Fruit fly (Drosophila melanogaster) whole organism, prepupa: Measurements from ENCODE around the gene CG32668.

Source experiments
- CG11902 ChIP-seq: fragments of 200-800 bp; sonication (Bioruptor generic); optimal IDR thresholded peaks from 3 replicates; lab custom pipeline; 2016; ENCODE audit warnings: missing biosample characterization, missing genetic modification characterization
- CG3032 ChIP-seq: fragments of 200-800 bp; optimal IDR thresholded peaks from 2 replicates; lab custom pipeline; 2019; ENCODE audit warnings: missing biosample characterization, mild to moderate bottlenecking, missing genetic modification characterization, moderate library complexity
- CG3919 ChIP-seq: fragments of 200-800 bp; sonication (Bioruptor generic); optimal IDR thresholded peaks from 3 replicates; lab custom pipeline; 2016; ENCODE audit warnings: missing biosample characterization, missing genetic modification characterization
- CG6276 ChIP-seq: fragments of 200-800 bp; sonication (Bioruptor generic); optimal IDR thresholded peaks from 2 replicates; lab custom pipeline; 2017; ENCODE audit warnings: missing biosample characterization, mild to moderate bottlenecking, missing genetic modification characterization
- Met ChIP-seq: fragments of 200-800 bp; sonication (Bioruptor generic); optimal IDR thresholded peaks from 3 replicates; lab custom pipeline; 2016; ENCODE audit warnings: missing biosample characterization, missing genetic modification characterization
- OdsH ChIP-seq: fragments of 200-800 bp; sonication (Bioruptor generic); optimal IDR thresholded peaks from 3 replicates; lab custom pipeline; 2016; ENCODE audit warnings: missing biosample characterization, missing genetic modification characterization
- acj6 ChIP-seq: fragments of 200-800 bp; sonication (Bioruptor generic); optimal IDR thresholded peaks from 3 replicates; lab custom pipeline; 2016; ENCODE audit warnings: missing biosample characterization, missing genetic modification characterization

DNA sequence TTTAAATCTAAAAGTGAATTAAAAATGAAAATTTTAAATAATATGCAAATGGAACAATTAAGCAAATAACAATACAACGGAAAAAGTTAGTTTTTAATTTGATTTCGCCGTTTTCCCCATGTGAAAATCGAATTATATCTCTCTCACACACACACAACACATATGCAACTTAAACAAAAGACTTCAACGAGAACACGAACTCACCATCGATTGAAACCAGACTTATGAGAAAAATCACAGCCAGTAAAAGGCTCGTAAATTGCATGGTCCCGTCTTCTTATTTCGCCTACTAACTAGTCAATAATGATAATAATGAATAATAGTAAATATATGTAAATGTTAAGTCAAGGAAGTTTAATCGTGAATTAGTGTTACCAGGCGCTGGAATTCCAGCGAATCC, 6.1 kb downstream of the CG32668 start:
- TF ChIP-seq CG3919 (GFP tag; lab: Kevin White, UChicago) (no peak), CG6276 (no peak), CG3032 (tag; lab: Kevin White, UChicago) (no peak), Met (GFP tag; lab: Kevin White, UChicago) (no peak), OdsH (GFP tag; lab: Kevin White, UChicago) (no peak), acj6 (GFP tag; lab: Kevin White, UChicago) (no peak), CG11902 (GFP tag; lab: Kevin White, UChicago) (no peak)
